Worm (Caenorhabditis elegans): ENCODE data around the gene grd-14.

DNA sequence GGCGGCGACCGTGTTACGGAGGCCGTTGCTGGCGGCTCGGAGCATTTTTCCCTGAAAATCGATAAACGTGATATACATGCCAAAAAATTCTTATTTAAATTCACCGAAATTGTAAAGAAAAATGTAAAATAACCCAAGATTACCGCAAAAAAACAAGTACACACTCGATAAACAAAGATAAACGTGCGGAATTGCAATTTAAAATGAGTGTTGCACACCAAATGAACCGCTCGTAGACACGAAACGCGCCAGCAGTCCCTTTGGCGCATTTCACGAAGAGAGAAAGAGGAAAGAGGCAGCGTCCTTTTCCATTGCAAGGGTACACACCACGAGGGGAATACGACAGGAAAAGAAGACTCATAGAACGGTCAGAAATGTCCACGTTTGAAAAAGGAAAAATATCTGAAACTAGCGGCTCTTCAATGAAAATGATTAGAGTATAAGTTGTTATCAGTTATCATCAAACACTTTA is 46.2 kb downstream of the grd-14 start, which contains the start of gene sdha-1:
- TF ChIP-seq ccch-3 (GFP tag; optimal IDR thresholded peaks at IDR 0.05): no peak
- TF ChIP-seq lin-54 (GFP tag; optimal IDR thresholded peaks at IDR 0.05): peak; percentile 41
- no peak for TF ChIP-seq Y79H2A.3 (GFP tag; conservative IDR thresholded peaks at IDR 0.05)
- no peak for TF ChIP-seq hlh-26 (GFP tag; conservative IDR thresholded peaks at IDR 0.05)
- TF ChIP-seq zim-3 (tag; optimal IDR thresholded peaks at IDR 0.05): no peak
- TF ChIP-seq dpl-1 (GFP tag; optimal IDR thresholded peaks at IDR 0.05): no peak
- no peak for TF ChIP-seq ama-1 (optimal IDR thresholded peaks at IDR 0.05)
- no peak for TF ChIP-seq ama-1 (GFP tag; optimal IDR thresholded peaks at IDR 0.05)
- TF ChIP-seq attf-3 (GFP tag; conservative IDR thresholded peaks at IDR 0.05): 0 out of 2 replicates have a peak, but pooled peaks have one; percentile 19
- no peak for TF ChIP-seq F52B5.7 (tag; optimal IDR thresholded peaks at IDR 0.05)
- TF ChIP-seq nfyb-1 (GFP tag; IDR thresholded peaks at IDR 0.05): peak; percentile 19; the same call in 1 of the 2 replicates
- peak; percentile 43; the same call in 1 of the 2 replicates for TF ChIP-seq hmg-1.2 (GFP tag; IDR thresholded peaks at IDR 0.05)

Measured in whole organism, young adult.